Worm (Caenorhabditis elegans): ENCODE results near the gene ZK418.7.

Gene ZK418.7

ce11 chrIII:7103940-7104440, 23.4 kb upstream of the ZK418.7 start, which contains the start of gene cpg-2 (continued):
- no peak for TF ChIP-seq sptf-2 (GFP tag; optimal IDR thresholded peaks at IDR 0.05)
- TF ChIP-seq him-1 (tag; optimal IDR thresholded peaks at IDR 0.05) = peak; percentile 62
- no peak for TF ChIP-seq mel-28 (tag; optimal IDR thresholded peaks at IDR 0.05; ENCODE audit: borderline replicate concordance)
- TF ChIP-seq ZK185.1 (tag; optimal IDR thresholded peaks at IDR 0.05; ENCODE audit: poor library complexity, severe bottlenecking) = no peak
- TF ChIP-seq B0035.1 (tag; optimal IDR thresholded peaks at IDR 0.05) = no peak
- no peak for TF ChIP-seq egrh-3 (GFP tag; IDR thresholded peaks at IDR 0.05)
- no peak for TF ChIP-seq ztf-26 (tag; optimal IDR thresholded peaks at IDR 0.05)
- peak; percentile 98 for TF ChIP-seq ceh-91 (GFP tag; IDR thresholded peaks at IDR 0.05)
- no peak for TF ChIP-seq sdz-38 (tag; optimal IDR thresholded peaks at IDR 0.05)
- TF ChIP-seq lin-54 (GFP tag; optimal IDR thresholded peaks at IDR 0.05) = peak; percentile 96
- TF ChIP-seq tlf-1 (GFP tag; optimal IDR thresholded peaks at IDR 0.05) = peak; percentile 90
- TF ChIP-seq T26A5.8 (tag; optimal IDR thresholded peaks at IDR 0.05) = no peak
- no peak for TF ChIP-seq ccch-3 (GFP tag; optimal IDR thresholded peaks at IDR 0.05)
- no peak for TF ChIP-seq lin-26 (GFP tag; IDR thresholded peaks at IDR 0.05)
- TF ChIP-seq egl-44 (GFP tag; IDR thresholded peaks at IDR 0.05) = no peak
- no peak for TF ChIP-seq Y67H2A.10 (GFP tag; conservative IDR thresholded peaks at IDR 0.05)
- no peak for TF ChIP-seq hmg-20 (GFP tag; IDR thresholded peaks at IDR 0.05)
- TF ChIP-seq madf-3 (GFP tag; IDR thresholded peaks at IDR 0.05) = peak; percentile 91
- peak; percentile 21 for TF ChIP-seq ztf-18 (tag; optimal IDR thresholded peaks at IDR 0.05)
- peak; percentile 50 for TF ChIP-seq hrde-1 (tag; optimal IDR thresholded peaks at IDR 0.05; ENCODE audit: borderline replicate concordance)
- TF ChIP-seq snpc-4 (GFP tag; optimal IDR thresholded peaks at IDR 0.05) = peak; percentile 58
- TF ChIP-seq snpc-4 (tag; optimal IDR thresholded peaks at IDR 0.05) = peak in 3 of 4 experiments; percentile 11 to 62 (median 55)
- TF ChIP-seq dox-1 (GFP tag; IDR thresholded peaks at IDR 0.05) = peak; percentile 77; the same call in 1 of the 2 replicates
- peak; percentile 98 for TF ChIP-seq D2030.7 (GFP tag; IDR thresholded peaks at IDR 0.05)
- no peak for TF ChIP-seq dpff-1 (tag; optimal IDR thresholded peaks at IDR 0.05)
- peak; percentile 80 for TF ChIP-seq B0019.2 (GFP tag; conservative IDR thresholded peaks at IDR 0.05)
- no peak for TF ChIP-seq ets-4 (GFP tag; optimal IDR thresholded peaks at IDR 0.05)
- no peak for TF ChIP-seq nhr-80 (tag; optimal IDR thresholded peaks at IDR 0.05)
- no peak for TF ChIP-seq K12H6.12 (tag; optimal IDR thresholded peaks at IDR 0.05)
- no peak for TF ChIP-seq die-1 (tag; optimal IDR thresholded peaks at IDR 0.05)
- TF ChIP-seq madf-6 (GFP tag; IDR thresholded peaks at IDR 0.05) = peak; percentile 100

ce11 chrIII:7101814-7102477, 21.4 kb upstream of the ZK418.7 start:
- TF ChIP-seq hlh-12 (tag; optimal IDR thresholded peaks at IDR 0.05) (no peak), sdz-38 (tag; optimal IDR thresholded peaks at IDR 0.05) (no peak), Y53F4B.3 (GFP tag; IDR thresholded peaks at IDR 0.05) (no peak), nhr-120 (GFP tag; IDR thresholded peaks at IDR 0.05) (no peak), F39B2.1 (GFP tag; IDR thresholded peaks at IDR 0.05) (peak; percentile 70; the same call in 1 of the 2 replicates), B0336.3 (GFP tag; IDR thresholded peaks at IDR 0.05) (peak; percentile 97), madf-8 (GFP tag; conservative IDR thresholded peaks at IDR 0.05) (peak; percentile 36; the same call in 1 of the 2 replicates), unc-62 (GFP tag; optimal IDR thresholded peaks at IDR 0.05) (no peak), madf-6 (GFP tag; IDR thresholded peaks at IDR 0.05) (peak; percentile 84), F33H1.4 (GFP tag; IDR thresholded peaks at IDR 0.05) (peak; percentile 35), efl-1 (GFP tag; optimal IDR thresholded peaks at IDR 0.05) (peak; percentile 51), nhr-90 (tag; optimal IDR thresholded peaks at IDR 0.05) (no peak), cebp-1 (GFP tag; IDR thresholded peaks at IDR 0.05) (no peak; the same call in 1 of the 2 replicates), cebp-1 (tag; optimal IDR thresholded peaks at IDR 0.05) (no peak), dox-1 (GFP tag; IDR thresholded peaks at IDR 0.05) (peak; percentile 73), ztf-3 (GFP tag; optimal IDR thresholded peaks at IDR 0.05) (no peak), egl-44 (GFP tag; IDR thresholded peaks at IDR 0.05) (no peak; the same call in 1 of the 2 replicates), tlf-1 (GFP tag; optimal IDR thresholded peaks at IDR 0.05) (peak; percentile 82), hmg-20 (GFP tag; IDR thresholded peaks at IDR 0.05) (0 out of 2 replicates have a peak, but pooled peaks have one; percentile 34), egrh-3 (GFP tag; IDR thresholded peaks at IDR 0.05) (no peak), Y53G8AR.9 (GFP tag; conservative IDR thresholded peaks at IDR 0.05) (peak; percentile 83), hsf-1 (GFP tag; IDR thresholded peaks at IDR 0.05) (peak; percentile 84), T26A5.8 (tag; optimal IDR thresholded peaks at IDR 0.05) (no peak), F10E7.11 (tag; optimal IDR thresholded peaks at IDR 0.05) (peak; percentile 70)
